Worm (Caenorhabditis elegans) whole organism, L4/young adult: Measurements from ENCODE around the gene bgnt-1.2.

Experiments used
- W03F9.2 ChIP-seq: fragments of 150-350 bp; optimal IDR thresholded peaks from 2 replicates; lab custom pipeline; 2014; ENCODE audit warnings: missing biosample characterization, missing genetic modification characterization
- dao-5 ChIP-seq: sonication (generic microtip); optimal IDR thresholded peaks from 2 replicates; lab custom pipeline; 2016; ENCODE audit warnings: missing genotype, missing genetic modification characterization, moderate library complexity, missing compliant biosample characterization
- him-1 ChIP-seq: sonication (generic microtip); optimal IDR thresholded peaks from 2 replicates; lab custom pipeline; 2016; ENCODE audit warnings: missing genotype, missing genetic modification reagents, missing genetic modification characterization, missing compliant biosample characterization

DNA sequence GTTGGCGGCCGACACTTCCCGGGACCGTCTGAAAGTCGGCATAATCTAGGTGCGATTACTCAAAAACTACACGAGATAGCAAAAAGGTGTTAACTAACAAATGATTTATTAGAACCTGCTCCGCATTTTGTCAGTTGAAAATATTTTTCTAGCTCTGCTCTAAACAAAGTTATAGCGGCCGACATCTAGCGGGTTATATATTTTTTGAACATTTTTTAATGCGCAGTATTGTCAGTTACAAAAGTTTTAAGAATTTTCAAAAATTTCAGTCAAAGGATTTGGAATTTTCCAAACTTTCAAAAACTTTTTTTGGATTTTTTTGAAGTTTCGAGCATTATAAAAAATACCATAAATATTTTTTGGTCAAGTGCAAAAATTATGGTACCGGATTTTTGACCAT is 37.2 kb downstream of the bgnt-1.2 start:
- no peak for TF ChIP-seq him-1 (tag; lab: Kevin White, UChicago)
- no peak for TF ChIP-seq dao-5 (tag; lab: Kevin White, UChicago)
- TF ChIP-seq W03F9.2 (tag; lab: Kevin White, UChicago), result no peak
